Worm (Caenorhabditis elegans): ENCODE data around the gene T04G9.7.

T04G9.7 gene

ce11 chrX:806515-806914 is 35.9 kb downstream of the T04G9.7 start (continued):
- TF ChIP-seq ceh-19 (GFP tag; optimal IDR thresholded peaks at IDR 0.05) (peak; percentile 78), unc-55 (GFP tag; optimal IDR thresholded peaks at IDR 0.05) (peak; percentile 55), ceh-9 (tag; optimal IDR thresholded peaks at IDR 0.05) (no peak), sdc-2 (tag; optimal IDR thresholded peaks at IDR 0.05) (peak; percentile 100), dmd-4 (tag; optimal IDR thresholded peaks at IDR 0.05; ENCODE audit: borderline replicate concordance) (peak; percentile 57), ceh-22 (tag; optimal IDR thresholded peaks at IDR 0.05) (no peak), ceh-14 (tag; optimal IDR thresholded peaks at IDR 0.05) (peak; percentile 71), T23F11.4 (GFP tag; optimal IDR thresholded peaks at IDR 0.05) (peak; percentile 19), tbx-2 (tag; optimal IDR thresholded peaks at IDR 0.05) (peak; percentile 95), ceh-34 (tag; optimal IDR thresholded peaks at IDR 0.05) (peak; percentile 95), fkh-6 (tag; optimal IDR thresholded peaks at IDR 0.05) (peak; percentile 18), nfya-1 (tag; optimal IDR thresholded peaks at IDR 0.05) (peak; percentile 95), K02D7.2 (tag; optimal IDR thresholded peaks at IDR 0.05) (peak; percentile 17), elt-2 (tag; optimal IDR thresholded peaks at IDR 0.05) (peak; percentile 87), K09A11.1 (tag; optimal IDR thresholded peaks at IDR 0.05; ENCODE audit: insufficient read depth) (peak; percentile 84), ref-2 (tag; optimal IDR thresholded peaks at IDR 0.05) (peak; percentile 96), pha-4 (tag; optimal IDR thresholded peaks at IDR 0.05) (no peak), ceh-6 (GFP tag; optimal IDR thresholded peaks at IDR 0.05) (peak; percentile 40), hlh-6 (tag; optimal IDR thresholded peaks at IDR 0.05) (no peak), lim-6 (tag; optimal IDR thresholded peaks at IDR 0.05) (no peak), ama-1 (optimal IDR thresholded peaks at IDR 0.05) (no peak), hlh-30 (tag; optimal IDR thresholded peaks at IDR 0.05; ENCODE audit: insufficient read depth) (peak; percentile 72)

- TF ChIP-seq ceh-22 (tag; optimal IDR thresholded peaks at IDR 0.05) (no peak), ceh-18 (tag; optimal IDR thresholded peaks at IDR 0.05) (no peak), elt-2 (tag; optimal IDR thresholded peaks at IDR 0.05) (no peak), npax-4 (tag; optimal IDR thresholded peaks at IDR 0.05) (no peak), lin-11 (tag; optimal IDR thresholded peaks at IDR 0.05) (no peak), mec-3 (tag; optimal IDR thresholded peaks at IDR 0.05; ENCODE audit: borderline replicate concordance) (no peak), pat-9 (tag; optimal IDR thresholded peaks at IDR 0.05) (no peak), fax-1 (tag; optimal IDR thresholded peaks at IDR 0.05) (no peak), T23F11.4 (GFP tag; optimal IDR thresholded peaks at IDR 0.05) (no peak), nhr-232 (tag; optimal IDR thresholded peaks at IDR 0.05) (no peak), odd-2 (tag; optimal IDR thresholded peaks at IDR 0.05) (no peak), elt-4 (tag; optimal IDR thresholded peaks at IDR 0.05) (no peak), ztf-16 (tag; optimal IDR thresholded peaks at IDR 0.05) (no peak)
Measured at ce11 chrX:810694-811093, 40.1 kb downstream of the T04G9.7 start, which contains the start of gene F25E2.2. TSS of gene F25E2.2 (minus strand) at chrX:810794.

ce11 chrX:812264-812663 is 41.6 kb downstream of the T04G9.7 start:
- TF ChIP-seq odd-2 (tag; optimal IDR thresholded peaks at IDR 0.05), result no peak
- peak; percentile 7 for TF ChIP-seq unc-55 (GFP tag; optimal IDR thresholded peaks at IDR 0.05)

- TF ChIP-seq ama-1 (optimal IDR thresholded peaks at IDR 0.05) (no peak), ceh-19 (GFP tag; optimal IDR thresholded peaks at IDR 0.05) (no peak), ttx-3 (tag; optimal IDR thresholded peaks at IDR 0.05) (no peak), unc-42 (tag; optimal IDR thresholded peaks at IDR 0.05) (no peak), mec-3 (tag; optimal IDR thresholded peaks at IDR 0.05; ENCODE audit: borderline replicate concordance) (no peak), ref-2 (tag; optimal IDR thresholded peaks at IDR 0.05) (no peak), rnt-1 (tag; optimal IDR thresholded peaks at IDR 0.05) (no peak), unc-3 (GFP tag; conservative IDR thresholded peaks at IDR 0.05) (no peak), unc-3 (tag; optimal IDR thresholded peaks at IDR 0.05) (no peak), odd-2 (tag; optimal IDR thresholded peaks at IDR 0.05) (no peak), hlh-8 (tag; optimal IDR thresholded peaks at IDR 0.05) (no peak), ceh-34 (tag; optimal IDR thresholded peaks at IDR 0.05) (no peak), K02D7.2 (tag; optimal IDR thresholded peaks at IDR 0.05) (no peak), fax-1 (tag; optimal IDR thresholded peaks at IDR 0.05) (no peak)
Measured at ce11 chrX:813063-813462, 42.4 kb downstream of the T04G9.7 start, which contains the start of gene F25E2.3. TSS of gene F25E2.3 (minus strand) at chrX:813163.
